Fruit fly (Drosophila melanogaster): Measurements from ENCODE around the gene Tengl2.

Tengl2 gene

DNA sequence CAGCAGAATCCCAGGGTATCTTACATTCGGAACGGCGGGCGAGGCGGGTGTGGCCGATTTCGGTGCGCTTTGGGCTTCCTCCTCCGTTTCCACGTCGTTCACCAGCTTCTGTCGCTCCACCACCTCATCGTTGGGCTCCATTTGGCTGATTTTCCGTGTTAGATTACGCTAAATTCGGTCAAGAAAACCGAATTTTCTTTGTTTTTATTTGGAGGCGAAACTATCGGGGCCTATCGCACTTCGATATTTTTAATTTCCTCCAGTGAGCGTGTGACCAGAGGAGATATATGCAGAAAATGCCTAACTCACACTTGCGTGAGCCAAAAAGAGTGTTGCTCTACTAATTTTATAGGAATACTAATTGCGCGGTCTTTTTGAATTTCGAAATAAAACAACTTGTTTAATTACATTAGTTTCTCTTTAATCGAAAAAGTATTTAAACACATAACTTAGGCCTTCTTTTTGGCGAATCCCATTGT lies 47.0 kb downstream of the Tengl2 start, which contains the start of gene CG10874 (continued):
- no peak for TF ChIP-seq grn (GFP tag; optimal IDR thresholded peaks at IDR 0.05)
- TF ChIP-seq ara (GFP tag; IDR thresholded peaks at IDR 0.05) = no peak
- TF ChIP-seq HLH3B (GFP tag; IDR thresholded peaks at IDR 0.05) = no peak
- TF ChIP-seq stwl (tag; optimal IDR thresholded peaks at IDR 0.05) = peak; percentile 56
- TF ChIP-seq CG14860 (GFP tag; IDR thresholded peaks at IDR 0.05; ENCODE audit: partially characterized antibody) = no peak
- TF ChIP-seq Bteb2 (GFP tag; optimal IDR thresholded peaks at IDR 0.05) = no peak
- TF ChIP-seq CG6689 (GFP tag; IDR thresholded peaks at IDR 0.05) = no peak
- TF ChIP-seq CG16779 (GFP tag; IDR thresholded peaks at IDR 0.05) = no peak
- TF ChIP-seq CG8388 (GFP tag; optimal IDR thresholded peaks at IDR 0.05) = no peak
- TF ChIP-seq CG4730 (GFP tag; IDR thresholded peaks at IDR 0.05) = no peak
- TF ChIP-seq NFAT (GFP tag; IDR thresholded peaks at IDR 0.05) = no peak
- TF ChIP-seq grau (tag; optimal IDR thresholded peaks at IDR 0.05) = peak; percentile 10
- TF ChIP-seq shn (GFP tag; optimal IDR thresholded peaks at IDR 0.05) = no peak
- TF ChIP-seq NC2α (GFP tag; optimal IDR thresholded peaks at IDR 0.05) = no peak
- TF ChIP-seq CG31441 (GFP tag; IDR thresholded peaks at IDR 0.05) = no peak
- TF ChIP-seq Myb (GFP tag; optimal IDR thresholded peaks at IDR 0.05) = peak; percentile 88
- no peak for TF ChIP-seq CG8924 (tag; optimal IDR thresholded peaks at IDR 0.05)
- TF ChIP-seq CG14014 (GFP tag; IDR thresholded peaks at IDR 0.05) = no peak
- TF ChIP-seq CG7745 (tag; optimal IDR thresholded peaks at IDR 0.05) = no peak
- TF ChIP-seq bsh (GFP tag; optimal IDR thresholded peaks at IDR 0.05) = no peak
- no peak for TF ChIP-seq pnt (GFP tag; optimal IDR thresholded peaks at IDR 0.05)
- TF ChIP-seq Dfd (GFP tag; optimal IDR thresholded peaks at IDR 0.05) = no peak
- no peak for TF ChIP-seq CHES-1-like (GFP tag; optimal IDR thresholded peaks at IDR 0.05)
- TF ChIP-seq Rx (GFP tag; IDR thresholded peaks at IDR 0.05) = no peak
- TF ChIP-seq CG7372 (GFP tag; IDR thresholded peaks at IDR 0.05) = no peak
- no peak for TF ChIP-seq sens-2 (GFP tag; IDR thresholded peaks at IDR 0.05)
- TF ChIP-seq CG7928 (GFP tag; optimal IDR thresholded peaks at IDR 0.05) = no peak
- TF ChIP-seq gsb (GFP tag; IDR thresholded peaks at IDR 0.05) = no peak
- TF ChIP-seq br (optimal IDR thresholded peaks at IDR 0.05) = no peak
- peak; percentile 36 for TF ChIP-seq CG17829 (tag; optimal IDR thresholded peaks at IDR 0.05)
- no peak for TF ChIP-seq p53 (GFP tag; optimal IDR thresholded peaks at IDR 0.05)
- TF ChIP-seq vnd (GFP tag; IDR thresholded peaks at IDR 0.05; ENCODE audit: partially characterized antibody) = no peak
- peak; percentile 40 for TF ChIP-seq zen (tag; optimal IDR thresholded peaks at IDR 0.05)
- no peak for TF ChIP-seq kni (GFP tag; optimal IDR thresholded peaks at IDR 0.05)
- TF ChIP-seq dan (GFP tag; IDR thresholded peaks at IDR 0.05) = no peak
- TF ChIP-seq CG4854 (GFP tag; optimal IDR thresholded peaks at IDR 0.05) = no peak
- TF ChIP-seq Six4 (GFP tag; optimal IDR thresholded peaks at IDR 0.05) = no peak
- TF ChIP-seq ssp (GFP tag; IDR thresholded peaks at IDR 0.05) = no peak
- TF ChIP-seq CkIIα-i1 (GFP tag; IDR thresholded peaks at IDR 0.05) = no peak
- no peak for TF ChIP-seq psq (GFP tag; optimal IDR thresholded peaks at IDR 0.05)
- TF ChIP-seq Dbx (GFP tag; IDR thresholded peaks at IDR 0.05) = no peak
- TF ChIP-seq nmo (GFP tag; optimal IDR thresholded peaks at IDR 0.05) = peak; percentile 56
- no peak for TF ChIP-seq corto (GFP tag; optimal IDR thresholded peaks at IDR 0.05)
- no peak for TF ChIP-seq CG7987 (GFP tag; optimal IDR thresholded peaks at IDR 0.05)
- TF ChIP-seq CG9437 (GFP tag; optimal IDR thresholded peaks at IDR 0.05) = no peak
- no peak for TF ChIP-seq lilli (GFP tag; optimal IDR thresholded peaks at IDR 0.05)
- no peak for TF ChIP-seq repo (GFP tag; optimal IDR thresholded peaks at IDR 0.05)
- TF ChIP-seq CG11696 (GFP tag; IDR thresholded peaks at IDR 0.05) = no peak
- no peak for TF ChIP-seq en (GFP tag; optimal IDR thresholded peaks at IDR 0.05)
- no peak for TF ChIP-seq Fer2 (tag; optimal IDR thresholded peaks at IDR 0.05)
- no peak for TF ChIP-seq CG16863 (GFP tag; optimal IDR thresholded peaks at IDR 0.05)
- no peak for TF ChIP-seq Aef1 (GFP tag; IDR thresholded peaks at IDR 0.05)
- TF ChIP-seq Ptx1 (GFP tag; IDR thresholded peaks at IDR 0.05) = no peak
